Fruit fly (Drosophila melanogaster): ENCODE measurements around the gene bmm.

Gene bmm

dm6 chr3L:14781863-14782218 is 4.4 kb downstream of the bmm start:
- TF ChIP-seq CG8159 (tag; optimal IDR thresholded peaks at IDR 0.05) (no peak), CG10348 (GFP tag; IDR thresholded peaks at IDR 0.05) (no peak), fd96Ca (GFP tag; IDR thresholded peaks at IDR 0.05) (no peak), CG14655 (GFP tag; optimal IDR thresholded peaks at IDR 0.05) (no peak), Ets98B (GFP tag; IDR thresholded peaks at IDR 0.05) (no peak), Snoo (tag; optimal IDR thresholded peaks at IDR 0.05) (no peak), CG17806 (tag; optimal IDR thresholded peaks at IDR 0.05) (no peak), Pif1A (GFP tag; optimal IDR thresholded peaks at IDR 0.05) (no peak), rn (GFP tag; IDR thresholded peaks at IDR 0.05) (no peak), Pif1B (GFP tag; optimal IDR thresholded peaks at IDR 0.05) (no peak), CG9948 (tag; optimal IDR thresholded peaks at IDR 0.05) (no peak), CG13204 (GFP tag; optimal IDR thresholded peaks at IDR 0.05) (no peak), CG32121 (GFP tag; IDR thresholded peaks at IDR 0.05) (no peak), EcR (GFP tag; optimal IDR thresholded peaks at IDR 0.05) (no peak), CG15710 (tag; optimal IDR thresholded peaks at IDR 0.05) (no peak)

dm6 chr3L:14781082-14781862 is 4.9 kb downstream of the bmm start:
- TF ChIP-seq rn (GFP tag; IDR thresholded peaks at IDR 0.05): no peak
- peak; percentile 57 for TF ChIP-seq CG14655 (GFP tag; optimal IDR thresholded peaks at IDR 0.05)
- no peak; the same call in 1 of the 3 replicates for TF ChIP-seq CG4496 (GFP tag; IDR thresholded peaks at IDR 0.05)
- peak; percentile 65 for TF ChIP-seq D1 (tag; optimal IDR thresholded peaks at IDR 0.05)
- no peak for TF ChIP-seq CG10348 (GFP tag; IDR thresholded peaks at IDR 0.05)
- peak; percentile 34 for TF ChIP-seq CG9948 (tag; optimal IDR thresholded peaks at IDR 0.05)
- peak; percentile 70 for TF ChIP-seq CG13204 (GFP tag; optimal IDR thresholded peaks at IDR 0.05)
- TF ChIP-seq CG34367 (tag; optimal IDR thresholded peaks at IDR 0.05): peak; percentile 57
- peak; percentile 53 for TF ChIP-seq CG15710 (tag; optimal IDR thresholded peaks at IDR 0.05)
- TF ChIP-seq CG8301 (tag; optimal IDR thresholded peaks at IDR 0.05): peak; percentile 21
- peak; percentile 20 for TF ChIP-seq Pif1A (GFP tag; optimal IDR thresholded peaks at IDR 0.05)
- TF ChIP-seq EcR (GFP tag; optimal IDR thresholded peaks at IDR 0.05): peak; percentile 97
- peak; percentile 32 for TF ChIP-seq Pif1B (GFP tag; optimal IDR thresholded peaks at IDR 0.05)
- TF ChIP-seq Snoo (tag; optimal IDR thresholded peaks at IDR 0.05): peak; percentile 70
- TF ChIP-seq gl (tag; optimal IDR thresholded peaks at IDR 0.05): peak; percentile 90
- no peak; the same call in none of the 2 replicates for TF ChIP-seq CG32121 (GFP tag; IDR thresholded peaks at IDR 0.05)
- TF ChIP-seq CG17806 (tag; optimal IDR thresholded peaks at IDR 0.05): peak; percentile 33
- TF ChIP-seq fd96Ca (GFP tag; IDR thresholded peaks at IDR 0.05): 0 out of 3 replicates have a peak, but pooled peaks have one; percentile 54
- peak; percentile 62 for TF ChIP-seq CG8159 (tag; optimal IDR thresholded peaks at IDR 0.05)
- TF ChIP-seq CG12605 (GFP tag; IDR thresholded peaks at IDR 0.05): peak; percentile 81
- peak; percentile 54; the same call in 1 of the 2 replicates for TF ChIP-seq Ets98B (GFP tag; IDR thresholded peaks at IDR 0.05)

DNA sequence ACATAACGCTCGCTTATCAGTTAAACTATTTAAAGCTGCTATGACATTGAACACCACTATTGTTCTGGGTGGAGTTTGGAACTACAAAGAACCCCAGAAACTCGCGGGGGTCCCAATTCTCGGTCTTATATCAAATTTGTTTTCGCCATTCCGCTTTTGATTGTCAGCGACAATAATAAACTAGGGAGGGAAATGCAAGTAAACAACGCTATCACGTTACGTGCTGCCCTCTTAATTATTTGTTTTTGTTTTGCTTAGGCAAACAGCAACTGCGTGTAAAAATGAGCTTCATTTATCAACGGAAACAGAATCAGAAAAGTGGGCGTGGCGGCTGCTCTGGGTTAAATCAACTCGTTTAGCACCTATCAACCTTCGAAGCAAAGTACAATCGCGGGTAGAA is 6.0 kb downstream of the bmm start:
- TF ChIP-seq CG14655 (GFP tag; optimal IDR thresholded peaks at IDR 0.05) (no peak), Pif1B (GFP tag; optimal IDR thresholded peaks at IDR 0.05) (no peak), fd96Ca (GFP tag; IDR thresholded peaks at IDR 0.05) (no peak), CG9948 (tag; optimal IDR thresholded peaks at IDR 0.05) (no peak), gl (tag; optimal IDR thresholded peaks at IDR 0.05) (no peak), CG34367 (tag; optimal IDR thresholded peaks at IDR 0.05) (no peak), CG4496 (GFP tag; IDR thresholded peaks at IDR 0.05) (no peak), Pif1A (GFP tag; optimal IDR thresholded peaks at IDR 0.05) (no peak), CG10348 (GFP tag; IDR thresholded peaks at IDR 0.05) (no peak), CG17806 (tag; optimal IDR thresholded peaks at IDR 0.05) (no peak), CG15710 (tag; optimal IDR thresholded peaks at IDR 0.05) (no peak), D1 (tag; optimal IDR thresholded peaks at IDR 0.05) (no peak), CG32121 (GFP tag; IDR thresholded peaks at IDR 0.05) (no peak), CG12605 (GFP tag; IDR thresholded peaks at IDR 0.05) (no peak), CG8159 (tag; optimal IDR thresholded peaks at IDR 0.05) (no peak)

DNA sequence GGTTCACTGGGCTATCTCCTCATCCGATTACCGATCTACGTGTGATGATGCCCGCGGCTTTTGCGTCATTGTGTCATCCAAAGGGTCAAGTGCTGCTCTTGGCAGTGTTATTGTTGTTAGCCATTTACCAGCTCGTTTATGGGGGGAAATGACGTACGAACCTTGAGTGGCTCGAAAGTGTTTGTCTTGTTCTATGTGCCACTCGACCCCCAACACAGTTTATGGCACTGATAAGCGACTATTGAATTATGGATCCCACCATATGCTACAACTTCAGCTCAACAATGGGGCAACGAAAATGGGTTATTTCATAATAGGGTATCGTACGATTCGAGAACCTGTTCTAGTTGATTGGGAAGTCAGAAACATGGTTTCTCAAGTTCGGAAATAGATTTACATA is 6.9 kb downstream of the bmm start:
- no peak for TF ChIP-seq EcR (GFP tag; optimal IDR thresholded peaks at IDR 0.05)
- no peak for TF ChIP-seq CG12605 (GFP tag; IDR thresholded peaks at IDR 0.05)
- no peak for TF ChIP-seq fd96Ca (GFP tag; IDR thresholded peaks at IDR 0.05)
- no peak for TF ChIP-seq CG13204 (GFP tag; optimal IDR thresholded peaks at IDR 0.05)
- TF ChIP-seq CG34367 (tag; optimal IDR thresholded peaks at IDR 0.05): no peak
- no peak for TF ChIP-seq CG15710 (tag; optimal IDR thresholded peaks at IDR 0.05)
- TF ChIP-seq gl (tag; optimal IDR thresholded peaks at IDR 0.05): no peak
- no peak for TF ChIP-seq CG8301 (tag; optimal IDR thresholded peaks at IDR 0.05)

DNA sequence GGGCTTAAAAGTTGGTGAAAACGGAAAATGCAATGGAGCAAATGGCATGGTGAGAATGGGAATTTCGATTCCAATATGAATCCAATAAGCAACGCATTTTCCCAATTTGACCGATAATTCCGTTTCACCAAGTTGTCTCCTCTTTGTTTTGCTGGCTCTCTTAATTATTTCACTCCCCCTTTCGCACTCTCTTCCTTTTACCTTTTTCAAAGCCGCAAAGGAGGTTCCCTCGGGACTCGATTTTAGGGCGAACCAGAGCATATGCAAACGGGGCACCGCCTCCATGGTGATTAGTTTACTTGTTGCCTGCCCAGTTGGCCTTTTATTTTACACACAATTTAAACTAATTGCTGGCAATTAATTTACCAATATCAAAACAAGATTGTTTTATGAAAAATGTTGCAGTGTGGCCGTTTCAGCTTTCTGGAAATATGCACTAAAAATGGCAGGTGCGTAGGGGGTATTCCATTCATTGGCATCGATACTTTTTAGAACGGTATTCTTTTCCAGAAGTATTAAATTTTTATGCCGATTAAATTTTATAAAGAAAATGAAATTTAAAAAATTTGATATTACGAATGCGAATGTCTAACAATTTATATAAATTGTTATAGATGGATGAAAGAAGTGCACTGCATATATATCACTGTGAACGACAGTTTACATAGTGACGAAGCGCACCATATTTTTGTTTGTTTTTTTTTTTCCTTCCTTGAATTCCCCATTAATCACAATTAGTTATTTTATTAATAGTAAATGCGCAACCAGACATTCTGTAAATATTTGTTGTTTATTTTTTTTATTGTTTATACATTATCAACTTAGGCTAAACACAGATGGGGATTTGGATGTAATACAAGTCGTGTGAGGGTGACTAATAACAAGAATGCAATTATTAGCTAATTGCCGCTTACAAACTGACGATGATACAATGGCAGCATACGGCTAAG is 10.2 kb downstream of the bmm start, which contains the start of gene mop:
Gene mop, minus strand, starts transcription at position 419 of the 950 bp plus-strand sequence.
- TF ChIP-seq fd96Ca (GFP tag; IDR thresholded peaks at IDR 0.05) (0 out of 3 replicates have a peak, but pooled peaks have one; percentile 5), CG4496 (GFP tag; IDR thresholded peaks at IDR 0.05) (0 out of 3 replicates have a peak, but pooled peaks have one; percentile 7), rn (GFP tag; IDR thresholded peaks at IDR 0.05) (0 out of 2 replicates have a peak, but pooled peaks have one; percentile 20), Ets98B (GFP tag; IDR thresholded peaks at IDR 0.05) (no peak; the same call in 1 of the 2 replicates), CG32121 (GFP tag; IDR thresholded peaks at IDR 0.05) (peak; percentile 54; the same call in 1 of the 2 replicates), CG13204 (GFP tag; optimal IDR thresholded peaks at IDR 0.05) (no peak), gl (tag; optimal IDR thresholded peaks at IDR 0.05) (no peak)

Measured in whole organism, pupa.